Worm (Caenorhabditis elegans): ENCODE data around the gene F48E3.2.
A peak's percentile ranks its signal among the peaks of the same experiment; 100 is the strongest.

F48E3.2 gene

DNA sequence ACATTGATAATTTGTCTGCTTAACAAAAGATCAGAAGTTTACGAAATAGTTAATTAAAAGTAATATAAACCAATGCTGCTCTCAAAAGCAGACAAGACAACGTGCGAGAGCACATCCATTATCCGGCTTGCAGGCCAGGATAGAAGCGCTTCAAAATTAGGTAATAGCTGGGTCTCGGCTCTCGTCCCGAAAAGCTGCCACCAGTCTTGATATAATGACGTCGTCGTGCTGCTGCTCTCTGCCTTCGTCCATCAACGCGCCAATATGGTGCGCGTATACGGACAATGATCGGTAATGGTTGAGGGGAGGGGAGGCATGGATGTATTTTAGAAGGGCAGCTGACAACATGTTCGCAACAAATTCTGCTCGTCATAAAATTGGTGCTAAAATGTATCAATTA is 41.5 kb upstream of the F48E3.2 start:
- TF ChIP-seq ceh-82 (tag; optimal IDR thresholded peaks at IDR 0.05) (no peak), nhr-77 (tag; optimal IDR thresholded peaks at IDR 0.05) (no peak), sea-2 (GFP tag; optimal IDR thresholded peaks at IDR 0.05) (no peak), eor-1 (tag; optimal IDR thresholded peaks at IDR 0.05) (no peak), skn-1 (tag; optimal IDR thresholded peaks at IDR 0.05) (no peak), daf-12 (tag; optimal IDR thresholded peaks at IDR 0.05) (no peak), tbx-2 (tag; optimal IDR thresholded peaks at IDR 0.05) (no peak)

DNA sequence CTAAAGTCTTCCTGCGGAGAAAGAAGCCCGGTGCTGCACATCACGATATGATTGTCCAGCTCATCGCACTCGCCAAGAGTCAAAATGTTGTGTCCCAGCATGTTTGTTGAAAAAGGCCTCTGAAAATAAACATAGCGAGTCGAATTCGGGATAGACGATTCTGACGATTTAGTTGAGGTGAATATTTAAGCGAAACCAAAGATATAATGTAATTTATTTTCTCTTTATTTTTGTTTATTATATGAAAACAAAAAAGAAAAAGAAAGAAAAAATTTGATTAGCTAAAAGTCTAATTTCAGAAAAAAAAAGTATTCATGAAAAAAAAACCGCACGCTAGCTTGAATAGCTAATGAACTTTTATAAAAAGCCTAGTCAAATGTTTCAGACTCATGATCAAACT is 39.7 kb upstream of the F48E3.2 start, which contains the start of gene ceh-14:
Gene ceh-14, minus strand, starts transcription at position 101 of the 400 bp plus-strand sequence.
- TF ChIP-seq ceh-9 (tag; optimal IDR thresholded peaks at IDR 0.05) (no peak), nhr-77 (tag; optimal IDR thresholded peaks at IDR 0.05) (no peak), sea-2 (GFP tag; optimal IDR thresholded peaks at IDR 0.05) (no peak), zag-1 (tag; optimal IDR thresholded peaks at IDR 0.05) (no peak), fkh-2 (tag; optimal IDR thresholded peaks at IDR 0.05) (no peak), fos-1 (tag; optimal IDR thresholded peaks at IDR 0.05) (no peak), mml-1 (tag; optimal IDR thresholded peaks at IDR 0.05) (no peak), egl-5 (tag; optimal IDR thresholded peaks at IDR 0.05) (no peak)

ce11 chrX:7525271-7525670 is 32.4 kb upstream of the F48E3.2 start, which contains the start of gene F46C8.3:
TSS of gene F46C8.3 (plus strand) at chrX:7525571.
- TF ChIP-seq nfya-1 (tag; optimal IDR thresholded peaks at IDR 0.05; ENCODE audit: insufficient read depth): no peak
- TF ChIP-seq lsy-12 (tag; optimal IDR thresholded peaks at IDR 0.05): no peak

DNA sequence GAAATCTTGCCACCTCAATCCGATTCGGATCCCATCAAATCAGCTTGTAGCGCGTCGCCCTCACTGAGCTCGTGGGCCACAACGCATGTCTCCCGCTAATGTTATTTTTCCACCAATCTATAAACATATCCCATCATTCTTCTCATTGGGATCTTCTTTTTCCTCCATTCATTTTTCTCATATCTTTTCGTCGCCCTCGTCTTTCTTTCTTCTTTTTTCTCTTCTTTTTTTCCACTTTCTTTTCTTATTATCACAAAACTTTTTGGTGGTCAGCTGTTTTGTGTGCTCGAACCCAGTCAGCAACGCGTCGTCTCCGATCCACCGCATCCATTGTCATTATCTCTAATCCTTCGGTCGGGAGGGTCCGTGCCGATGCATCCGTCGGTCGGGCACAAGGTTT is 30.9 kb upstream of the F48E3.2 start:
- TF ChIP-seq skn-1 (tag; optimal IDR thresholded peaks at IDR 0.05) (no peak), nfya-1 (tag; optimal IDR thresholded peaks at IDR 0.05; ENCODE audit: insufficient read depth) (peak; percentile 27)

DNA sequence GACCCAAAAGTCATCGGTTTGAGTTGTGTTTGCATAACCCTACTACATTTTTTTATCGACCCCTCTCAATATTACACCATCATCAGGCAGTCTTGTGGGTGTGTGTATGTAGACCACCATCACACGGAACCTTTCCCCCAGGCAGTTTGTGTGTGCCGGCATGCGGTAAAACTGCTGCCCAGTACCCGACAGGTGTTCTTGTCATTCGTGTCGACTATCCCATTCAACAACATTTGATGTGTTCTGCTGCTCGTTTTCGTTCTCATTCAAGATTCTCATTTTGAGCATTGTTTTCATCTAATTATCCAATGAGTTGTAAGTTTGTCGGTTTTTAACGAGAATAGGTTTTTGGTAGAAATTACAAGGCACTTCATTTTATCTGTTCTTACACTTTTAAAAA is 29.7 kb upstream of the F48E3.2 start:
- TF ChIP-seq R02D3.7 (tag; optimal IDR thresholded peaks at IDR 0.05) (no peak), egl-5 (tag; optimal IDR thresholded peaks at IDR 0.05) (peak; percentile 93), lin-39 (tag; optimal IDR thresholded peaks at IDR 0.05) (peak; percentile 14)

DNA sequence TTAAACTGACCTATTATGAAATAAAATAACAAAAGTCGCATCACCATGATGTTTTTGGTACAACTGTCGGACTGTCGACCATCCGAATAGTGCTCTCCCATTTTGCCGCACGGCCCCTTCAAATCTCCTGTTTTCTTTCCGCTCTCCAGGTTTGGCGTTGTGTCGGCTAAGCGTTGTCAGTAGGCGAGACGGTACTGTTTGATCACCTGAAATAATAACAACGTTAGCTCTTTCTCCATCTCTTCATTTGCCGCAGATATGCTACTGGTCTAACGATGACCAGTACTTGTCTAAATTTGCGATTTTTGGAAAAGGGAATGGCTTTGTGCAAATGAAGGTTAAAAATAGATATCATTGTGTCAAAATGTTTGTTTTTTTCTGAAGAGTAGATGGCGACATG is 26.6 kb upstream of the F48E3.2 start, which contains the start of gene chts-1:
Gene chts-1, minus strand, starts transcription at position 101 of the 400 bp plus-strand sequence.
- TF ChIP-seq egl-5 (tag; optimal IDR thresholded peaks at IDR 0.05) (no peak), pha-4 (tag; optimal IDR thresholded peaks at IDR 0.05) (no peak), hmg-11 (tag; optimal IDR thresholded peaks at IDR 0.05) (no peak), aly-2 (tag; optimal IDR thresholded peaks at IDR 0.05) (no peak), elt-2 (tag; optimal IDR thresholded peaks at IDR 0.05) (no peak)

- TF ChIP-seq nhr-237 (tag; optimal IDR thresholded peaks at IDR 0.05): no peak
- no peak for TF ChIP-seq ceh-28 (tag; optimal IDR thresholded peaks at IDR 0.05)
- no peak for TF ChIP-seq snpc-4 (tag; optimal IDR thresholded peaks at IDR 0.05)
- TF ChIP-seq hmg-11 (tag; optimal IDR thresholded peaks at IDR 0.05): no peak
- TF ChIP-seq skn-1 (tag; optimal IDR thresholded peaks at IDR 0.05): no peak
- TF ChIP-seq nhr-12 (tag; optimal IDR thresholded peaks at IDR 0.05): no peak
Observed at ce11 chrX:7512714-7513113, 19.8 kb upstream of the F48E3.2 start.

DNA sequence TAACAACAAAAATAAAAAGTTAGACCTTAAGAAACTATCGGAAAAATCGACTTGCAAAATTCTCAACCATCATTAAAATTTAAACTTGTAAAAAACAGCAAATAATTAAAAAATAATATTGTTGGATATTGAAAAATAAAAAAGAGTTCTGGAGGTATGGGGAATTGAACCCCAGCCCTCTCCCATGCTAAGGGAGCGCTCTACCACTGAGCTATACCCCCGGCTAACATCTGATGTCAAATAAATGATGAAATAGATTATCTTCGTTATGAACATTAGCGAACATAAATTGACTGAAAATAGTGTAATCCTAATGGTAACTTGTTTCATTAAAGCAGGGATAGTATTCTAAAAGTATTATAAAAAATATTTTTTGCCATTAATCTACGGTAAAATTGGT is 14.2 kb upstream of the F48E3.2 start:
- TF ChIP-seq pqm-1 (tag; optimal IDR thresholded peaks at IDR 0.05) (no peak), ztf-11 (tag; optimal IDR thresholded peaks at IDR 0.05) (no peak), ceh-28 (tag; optimal IDR thresholded peaks at IDR 0.05) (no peak)

DNA sequence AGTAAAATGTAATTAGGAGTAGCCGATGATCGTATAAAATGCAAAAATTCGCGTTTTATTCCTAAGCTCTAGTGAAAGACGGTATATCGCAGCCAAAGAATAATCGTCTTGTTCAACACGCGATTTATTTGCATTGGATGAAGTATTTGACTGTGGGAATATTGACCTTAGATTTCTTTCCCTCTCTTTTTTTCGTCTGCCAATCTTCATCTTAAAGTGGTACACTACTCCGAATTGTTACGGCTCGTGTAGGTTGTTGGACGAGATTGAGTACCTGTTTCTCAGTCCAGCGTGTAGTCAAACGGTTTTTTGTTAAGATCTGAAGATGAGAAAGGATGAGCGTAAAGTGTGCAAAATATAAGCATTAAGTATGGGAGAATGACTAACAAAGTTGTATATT is 13.6 kb upstream of the F48E3.2 start, which contains the start of gene lgc-11:
Gene lgc-11, minus strand, starts transcription at position 101 of the 400 bp plus-strand sequence.
- TF ChIP-seq nhr-11 (tag; optimal IDR thresholded peaks at IDR 0.05): no peak
- no peak for TF ChIP-seq lin-39 (tag; optimal IDR thresholded peaks at IDR 0.05)
- TF ChIP-seq daf-12 (tag; optimal IDR thresholded peaks at IDR 0.05): no peak
- TF ChIP-seq jun-1 (tag; optimal IDR thresholded peaks at IDR 0.05): no peak
- no peak for TF ChIP-seq skn-1 (tag; optimal IDR thresholded peaks at IDR 0.05)
- no peak for TF ChIP-seq nfya-1 (tag; optimal IDR thresholded peaks at IDR 0.05; ENCODE audit: insufficient read depth)
- no peak for TF ChIP-seq mml-1 (tag; optimal IDR thresholded peaks at IDR 0.05)
- no peak for TF ChIP-seq egl-27 (tag; optimal IDR thresholded peaks at IDR 0.05)
- no peak for TF ChIP-seq elt-2 (tag; optimal IDR thresholded peaks at IDR 0.05)
- TF ChIP-seq ZK546.5 (tag; optimal IDR thresholded peaks at IDR 0.05): no peak
- no peak for TF ChIP-seq pha-4 (tag; optimal IDR thresholded peaks at IDR 0.05)
- no peak for TF ChIP-seq tbx-2 (tag; optimal IDR thresholded peaks at IDR 0.05)

Measured in whole organism, L3 larva.